Worm (Caenorhabditis elegans): Measurements from ENCODE around the gene ric-4.

ric-4 gene

ce11 chrV:10276038-10276437, 5.9 kb upstream of the ric-4 start:
- peak; percentile 43 for TF ChIP-seq nhr-71 (tag; optimal IDR thresholded peaks at IDR 0.05)
- peak; percentile 99 for TF ChIP-seq hlh-4 (tag; optimal IDR thresholded peaks at IDR 0.05)
- no peak for TF ChIP-seq jun-1 (tag; optimal IDR thresholded peaks at IDR 0.05)
- TF ChIP-seq dsc-1 (tag; optimal IDR thresholded peaks at IDR 0.05), result peak; percentile 29
- TF ChIP-seq fkh-8 (tag; optimal IDR thresholded peaks at IDR 0.05), result peak; percentile 39

- no peak for TF ChIP-seq hlh-17 (GFP tag; optimal IDR thresholded peaks at IDR 0.05; ENCODE audit: borderline replicate concordance)
- TF ChIP-seq ceh-82 (tag; optimal IDR thresholded peaks at IDR 0.05), result no peak
- peak; percentile 4 for TF ChIP-seq fkh-10 (GFP tag; optimal IDR thresholded peaks at IDR 0.05)
- peak; percentile 55 for TF ChIP-seq lin-14 (GFP tag; optimal IDR thresholded peaks at IDR 0.05)
- TF ChIP-seq ama-1 (optimal IDR thresholded peaks at IDR 0.05), result no peak
- TF ChIP-seq swsn-7 (tag; optimal IDR thresholded peaks at IDR 0.05), result no peak
- no peak for TF ChIP-seq nhr-77 (tag; optimal IDR thresholded peaks at IDR 0.05)
- no peak for TF ChIP-seq egl-27 (tag; optimal IDR thresholded peaks at IDR 0.05)
- no peak for TF ChIP-seq unc-30 (tag; optimal IDR thresholded peaks at IDR 0.05)
Observed at ce11 chrV:10275619-10276018, 5.5 kb upstream of the ric-4 start, which contains the start of gene Y22F5A.11. TSS of gene Y22F5A.11 (minus strand) at chrV:10275646.

ce11 chrV:10273837-10274236, 3.7 kb upstream of the ric-4 start:
- TF ChIP-seq lin-14 (GFP tag; optimal IDR thresholded peaks at IDR 0.05), result peak; percentile 86
- TF ChIP-seq lin-35 (GFP tag; optimal IDR thresholded peaks at IDR 0.05), result peak in 1 of 2 experiments; percentile 42
- TF ChIP-seq unc-30 (tag; optimal IDR thresholded peaks at IDR 0.05), result no peak
- TF ChIP-seq ama-1 (optimal IDR thresholded peaks at IDR 0.05), result no peak
- peak; percentile 1 for TF ChIP-seq ztf-4 (tag; optimal IDR thresholded peaks at IDR 0.05)
- peak; percentile 8 for TF ChIP-seq xbp-1 (tag; optimal IDR thresholded peaks at IDR 0.05)
- TF ChIP-seq aly-2 (tag; optimal IDR thresholded peaks at IDR 0.05), result no peak
- TF ChIP-seq irx-1 (tag; optimal IDR thresholded peaks at IDR 0.05), result peak; percentile 32
- TF ChIP-seq efl-3 (GFP tag; optimal IDR thresholded peaks at IDR 0.05), result no peak
- peak; percentile 46 for TF ChIP-seq unc-86 (tag; optimal IDR thresholded peaks at IDR 0.05)
- TF ChIP-seq mab-9 (GFP tag; IDR thresholded peaks at IDR 0.05), result 0 out of 2 replicates have a peak, but pooled peaks have one; percentile 44
- no peak for TF ChIP-seq alr-1 (tag; optimal IDR thresholded peaks at IDR 0.05; ENCODE audit: borderline replicate concordance)
- no peak for TF ChIP-seq ceh-8 (GFP tag; optimal IDR thresholded peaks at IDR 0.05)
- no peak for TF ChIP-seq blmp-1 (tag; optimal IDR thresholded peaks at IDR 0.05)
- TF ChIP-seq skn-1 (tag; optimal IDR thresholded peaks at IDR 0.05), result peak; percentile 44
- TF ChIP-seq elt-2 (tag; optimal IDR thresholded peaks at IDR 0.05), result no peak
- peak; percentile 59 for TF ChIP-seq tbx-2 (tag; optimal IDR thresholded peaks at IDR 0.05)
- TF ChIP-seq dsc-1 (tag; optimal IDR thresholded peaks at IDR 0.05), result no peak
- TF ChIP-seq lin-13 (GFP tag; optimal IDR thresholded peaks at IDR 0.05), result no peak
- TF ChIP-seq nhr-71 (tag; optimal IDR thresholded peaks at IDR 0.05), result peak; percentile 56
- TF ChIP-seq mep-1 (tag; optimal IDR thresholded peaks at IDR 0.05), result peak; percentile 15
- peak; percentile 79 for TF ChIP-seq fkh-8 (tag; optimal IDR thresholded peaks at IDR 0.05)
- TF ChIP-seq efl-1 (optimal IDR thresholded peaks at IDR 0.05), result peak; percentile 35 to 41
- no peak for TF ChIP-seq efl-1 (GFP tag; optimal IDR thresholded peaks at IDR 0.05 in 1 of 2)
- no peak for TF ChIP-seq hlh-17 (GFP tag; optimal IDR thresholded peaks at IDR 0.05; ENCODE audit: borderline replicate concordance)
- peak; percentile 60 for TF ChIP-seq swsn-7 (tag; optimal IDR thresholded peaks at IDR 0.05)
- peak; percentile 80 for TF ChIP-seq fkh-10 (GFP tag; optimal IDR thresholded peaks at IDR 0.05)
- peak; percentile 29 to 73 (median 46) for TF ChIP-seq ceh-82 (tag; optimal IDR thresholded peaks at IDR 0.05)
- peak; percentile 45 for TF ChIP-seq egl-13 (tag; optimal IDR thresholded peaks at IDR 0.05)
- TF ChIP-seq jun-1 (tag; optimal IDR thresholded peaks at IDR 0.05), result peak; percentile 33
- TF ChIP-seq dpl-1 (GFP tag; optimal IDR thresholded peaks at IDR 0.05), result peak in 1 of 3 experiments; percentile 0
- TF ChIP-seq lsy-2 (tag; optimal IDR thresholded peaks at IDR 0.05), result peak; percentile 6 to 57
- no peak for TF ChIP-seq nhr-76 (tag; optimal IDR thresholded peaks at IDR 0.05)
- TF ChIP-seq zag-1 (tag; optimal IDR thresholded peaks at IDR 0.05), result peak; percentile 53
- TF ChIP-seq nhr-47 (tag; optimal IDR thresholded peaks at IDR 0.05), result peak; percentile 56
- TF ChIP-seq snu-23 (GFP tag; optimal IDR thresholded peaks at IDR 0.05), result peak; percentile 29
- TF ChIP-seq pax-3 (tag; optimal IDR thresholded peaks at IDR 0.05), result peak; percentile 21

All from whole organism, L1 larva.